Fruit fly (Drosophila melanogaster) S2 (cell line): Measurements from ENCODE around the gene CG42249.

Experiments used
- CG8478 ChIP-seq: fragments of >200 bp; optimal IDR thresholded peaks from 2 replicates; lab custom pipeline; 2018
- CTCF ChIP-seq, 2 experiments: fragments of >200 bp; optimal IDR thresholded peaks; 2 replicates each; lab custom pipeline; 2018

DNA sequence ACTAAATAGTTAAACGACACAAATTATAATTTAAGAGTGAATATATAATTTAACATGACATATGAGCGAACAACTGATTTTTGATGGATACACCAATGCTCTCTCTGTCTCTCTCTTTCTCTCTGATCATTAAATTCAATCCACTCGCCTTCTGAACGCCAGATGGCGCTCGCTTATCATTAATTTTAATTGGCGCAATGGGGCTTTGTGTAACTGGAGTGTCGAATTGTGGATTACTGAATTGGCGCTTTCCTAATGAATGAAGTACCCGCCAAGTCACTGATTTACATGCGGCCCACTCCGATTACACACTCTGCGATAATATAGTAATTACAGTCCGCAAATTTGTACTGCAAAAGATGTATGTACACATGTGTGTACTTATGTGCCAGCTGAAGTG, 14.2 kb upstream of the CG42249 start:
- no peak for TF ChIP-seq CG8478 (lab: Kevin White, UChicago)
- TF ChIP-seq CTCF (optimal IDR thresholded peaks at IDR 0.05; lab: Kevin White, UChicago): peak; percentile 75 to 77
